Worm (Caenorhabditis elegans): ENCODE data around the gene C35A5.11.

C35A5.11 gene

DNA sequence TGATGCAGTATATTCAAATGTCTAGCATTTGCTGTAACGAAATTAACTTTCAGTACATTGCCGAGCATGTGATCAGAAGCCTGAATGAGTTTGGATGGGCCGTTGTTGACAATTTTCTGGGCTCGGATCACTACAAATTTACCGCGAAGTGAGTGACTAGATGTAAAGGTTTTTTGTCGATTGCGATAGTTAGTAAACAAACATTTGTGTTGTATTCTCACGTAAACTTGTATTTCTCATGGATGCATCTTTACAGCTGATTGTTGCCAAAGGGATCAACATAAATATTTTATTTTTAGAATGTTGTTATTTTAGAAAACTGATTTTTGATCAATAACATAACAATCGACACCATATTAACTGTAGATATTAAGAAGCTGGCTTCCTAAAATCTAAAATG is 28.9 kb downstream of the C35A5.11 start:
- TF ChIP-seq lin-39 (tag; optimal IDR thresholded peaks at IDR 0.05) (no peak), Y55F3AM.14 (GFP tag; optimal IDR thresholded peaks at IDR 0.05) (no peak), fos-1 (tag; optimal IDR thresholded peaks at IDR 0.05) (no peak), lin-13 (GFP tag; optimal IDR thresholded peaks at IDR 0.05) (no peak), lsy-2 (tag; optimal IDR thresholded peaks at IDR 0.05) (no peak), snpc-4 (tag; optimal IDR thresholded peaks at IDR 0.05) (no peak), ama-1 (optimal IDR thresholded peaks at IDR 0.05) (no peak)

DNA sequence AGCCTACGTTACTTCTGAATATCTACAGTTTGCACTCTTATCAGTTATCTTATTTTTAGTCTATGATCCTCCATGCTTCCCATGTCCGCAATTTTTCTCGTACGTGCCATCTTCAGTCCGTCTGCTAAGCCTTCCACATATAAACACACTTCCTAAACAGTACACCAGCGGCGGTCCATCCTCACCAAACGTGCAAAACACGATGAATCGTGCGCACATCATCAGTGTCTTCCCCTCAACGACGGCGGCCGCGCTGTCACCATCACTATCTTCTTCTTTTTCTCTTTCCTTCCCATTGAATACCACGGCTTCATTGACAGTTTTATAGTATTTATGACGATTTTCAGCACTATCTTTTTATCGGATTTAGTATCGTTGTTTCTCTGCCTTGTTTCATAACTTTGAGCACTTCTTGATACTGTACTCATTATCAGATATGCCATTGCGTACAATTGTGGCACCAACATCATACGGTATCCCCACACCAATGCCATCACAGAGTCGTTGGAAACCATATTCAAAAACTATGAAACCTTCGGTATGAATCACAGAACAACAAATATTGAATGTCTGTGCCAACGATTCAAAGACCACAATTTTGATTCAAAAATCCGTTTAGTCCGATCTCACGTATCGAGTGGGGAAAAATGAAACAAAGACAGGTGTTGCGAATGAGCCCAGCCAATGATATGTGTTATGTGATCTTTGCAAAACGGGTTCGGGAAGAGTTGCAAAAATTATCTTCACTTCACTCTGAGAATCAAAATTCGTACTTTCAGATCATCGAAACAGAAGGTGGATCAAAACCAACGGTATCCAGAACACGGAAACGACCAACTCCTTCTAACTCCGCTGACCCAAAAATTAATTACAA is 29.8 kb downstream of the C35A5.11 start:
- TF ChIP-seq nhr-21 (tag; optimal IDR thresholded peaks at IDR 0.05) (peak; percentile 43), sma-9 (GFP tag; optimal IDR thresholded peaks at IDR 0.05) (peak; percentile 36), sma-9 (tag; optimal IDR thresholded peaks at IDR 0.05) (no peak), unc-39 (tag; optimal IDR thresholded peaks at IDR 0.05) (no peak), ceh-82 (tag; optimal IDR thresholded peaks at IDR 0.05) (no peak), alr-1 (tag; optimal IDR thresholded peaks at IDR 0.05) (no peak), lin-11 (tag; optimal IDR thresholded peaks at IDR 0.05) (no peak), skn-1 (tag; optimal IDR thresholded peaks at IDR 0.05) (no peak), nhr-10 (tag; optimal IDR thresholded peaks at IDR 0.05) (no peak), ceh-16 (tag; optimal IDR thresholded peaks at IDR 0.05) (no peak), ztf-11 (tag; optimal IDR thresholded peaks at IDR 0.05) (no peak), unc-55 (GFP tag; optimal IDR thresholded peaks at IDR 0.05) (no peak), ama-1 (optimal IDR thresholded peaks at IDR 0.05) (no peak), nhr-11 (tag; optimal IDR thresholded peaks at IDR 0.05) (no peak), Y55F3AM.14 (GFP tag; optimal IDR thresholded peaks at IDR 0.05) (peak; percentile 21)

DNA sequence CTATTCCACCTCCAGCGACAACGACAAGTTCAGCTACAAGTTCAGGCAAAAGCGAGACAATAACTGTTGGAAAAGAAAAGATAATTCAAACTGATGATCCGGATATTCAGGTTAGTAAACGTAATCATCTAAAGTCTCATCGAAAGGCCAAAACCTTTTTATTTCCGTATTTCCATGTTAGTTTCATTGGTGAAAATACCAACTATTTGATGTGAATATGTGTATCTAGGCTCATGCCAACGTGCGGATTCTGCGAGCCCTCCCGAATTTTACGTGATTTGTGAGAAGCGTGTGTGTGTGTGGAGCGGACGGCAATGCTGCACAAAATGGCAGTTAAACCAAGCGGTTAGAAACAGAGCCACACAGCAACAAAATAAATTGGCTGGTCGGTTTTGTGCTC is 31.9 kb downstream of the C35A5.11 start:
- TF ChIP-seq sem-4 (tag; optimal IDR thresholded peaks at IDR 0.05), result no peak
- TF ChIP-seq nhr-129 (tag; optimal IDR thresholded peaks at IDR 0.05), result peak; percentile 27

DNA sequence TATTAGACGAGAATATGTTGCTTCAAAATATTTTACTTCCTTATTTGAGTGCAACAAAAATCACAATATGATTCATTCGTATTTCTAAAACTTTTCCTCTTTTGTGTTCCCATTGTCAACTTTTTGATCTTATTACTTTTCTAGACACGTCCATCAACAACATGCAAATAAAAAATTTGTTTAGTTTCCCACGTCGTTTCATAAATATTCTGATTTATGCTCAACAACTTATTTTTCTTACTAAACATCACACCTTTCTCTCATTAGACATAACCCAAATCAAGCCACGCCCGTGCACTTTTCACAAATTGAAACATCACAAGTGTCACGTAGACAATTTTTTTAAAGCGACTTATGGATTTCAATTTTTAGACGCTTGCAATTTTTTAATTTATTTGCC is 33.1 kb downstream of the C35A5.11 start:
- no peak for TF ChIP-seq egl-27 (tag; optimal IDR thresholded peaks at IDR 0.05)
- no peak for TF ChIP-seq dmd-4 (tag; optimal IDR thresholded peaks at IDR 0.05)
- no peak for TF ChIP-seq nhr-129 (tag; optimal IDR thresholded peaks at IDR 0.05)
- TF ChIP-seq Y55F3AM.14 (GFP tag; optimal IDR thresholded peaks at IDR 0.05), result no peak
- no peak for TF ChIP-seq unc-39 (tag; optimal IDR thresholded peaks at IDR 0.05)
- no peak for TF ChIP-seq C34F6.9 (tag; optimal IDR thresholded peaks at IDR 0.05)
- no peak for TF ChIP-seq zag-1 (tag; optimal IDR thresholded peaks at IDR 0.05)
- TF ChIP-seq ZK546.5 (tag; optimal IDR thresholded peaks at IDR 0.05), result no peak
- TF ChIP-seq aly-2 (tag; optimal IDR thresholded peaks at IDR 0.05), result no peak
- no peak for TF ChIP-seq lin-39 (tag; optimal IDR thresholded peaks at IDR 0.05)
- no peak for TF ChIP-seq snpc-4 (tag; optimal IDR thresholded peaks at IDR 0.05)
- no peak for TF ChIP-seq lsy-2 (tag; optimal IDR thresholded peaks at IDR 0.05)

DNA sequence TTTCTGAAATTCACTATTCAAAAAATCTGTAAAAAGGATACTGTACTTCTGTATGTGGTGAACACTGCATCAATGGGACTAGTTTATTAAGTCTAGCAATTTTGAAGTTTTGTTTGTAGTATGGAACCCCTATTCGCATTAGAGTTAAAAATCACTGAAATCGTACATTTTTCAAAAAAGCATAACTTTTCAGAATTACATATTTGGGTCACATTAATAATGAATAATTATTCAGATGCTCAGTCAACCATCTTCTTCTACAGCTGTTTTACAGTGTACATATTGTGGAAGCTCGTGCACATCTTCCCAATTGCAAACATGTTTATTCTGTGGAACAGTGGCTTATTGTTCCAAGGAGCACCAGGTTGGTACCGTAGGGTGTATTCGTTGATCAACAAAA is 34.2 kb downstream of the C35A5.11 start:
- no peak for TF ChIP-seq unc-39 (tag; optimal IDR thresholded peaks at IDR 0.05)
- no peak for TF ChIP-seq peb-1 (tag; optimal IDR thresholded peaks at IDR 0.05)
- no peak for TF ChIP-seq sma-3 (GFP tag; optimal IDR thresholded peaks at IDR 0.05)
- no peak for TF ChIP-seq F13H6.1 (tag; optimal IDR thresholded peaks at IDR 0.05)
- TF ChIP-seq alr-1 (tag; optimal IDR thresholded peaks at IDR 0.05), result no peak

DNA sequence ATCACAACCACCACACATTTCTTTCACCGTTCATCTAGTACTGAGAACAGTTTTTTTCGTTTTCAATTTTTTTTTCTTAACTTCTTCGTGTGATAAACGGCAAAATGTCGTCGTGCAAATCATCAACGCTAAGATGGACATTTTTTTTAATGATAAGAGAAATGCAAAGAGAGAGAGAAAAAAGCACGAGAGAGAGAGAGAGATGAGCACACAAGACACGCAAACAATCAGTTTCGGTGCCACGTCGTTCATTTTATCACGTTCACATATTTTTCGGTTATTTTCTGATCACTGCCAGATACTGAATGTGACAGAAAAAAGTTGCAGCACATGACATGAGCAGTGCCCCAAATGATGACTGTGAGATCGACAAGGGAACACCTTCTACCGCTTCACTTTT is 34.7 kb downstream of the C35A5.11 start, which contains the start of gene egl-9:
egl-9 (plus strand) TSS at position 328 of the 400 bp plus-strand sequence.
- TF ChIP-seq egl-27 (tag; optimal IDR thresholded peaks at IDR 0.05), result no peak
- peak; percentile 68 for TF ChIP-seq sma-9 (GFP tag; optimal IDR thresholded peaks at IDR 0.05)
- no peak for TF ChIP-seq sma-9 (tag; optimal IDR thresholded peaks at IDR 0.05)
- TF ChIP-seq F13H6.1 (tag; optimal IDR thresholded peaks at IDR 0.05), result peak; percentile 41
- no peak for TF ChIP-seq ztf-11 (tag; optimal IDR thresholded peaks at IDR 0.05)
- peak; percentile 72 for TF ChIP-seq nhr-129 (tag; optimal IDR thresholded peaks at IDR 0.05)
- TF ChIP-seq Y55F3AM.14 (GFP tag; optimal IDR thresholded peaks at IDR 0.05), result peak; percentile 40
- TF ChIP-seq fos-1 (tag; optimal IDR thresholded peaks at IDR 0.05), result peak; percentile 55
- peak; percentile 88 for TF ChIP-seq ama-1 (optimal IDR thresholded peaks at IDR 0.05)
- TF ChIP-seq sma-3 (GFP tag; optimal IDR thresholded peaks at IDR 0.05), result peak; percentile 6
- peak; percentile 88 for TF ChIP-seq crh-2 (tag; optimal IDR thresholded peaks at IDR 0.05)
- TF ChIP-seq lsy-2 (tag; optimal IDR thresholded peaks at IDR 0.05), result peak in 1 of 2 experiments; percentile 11

All from whole organism, L2 larva.